Fruit fly (Drosophila melanogaster) whole organism, prepupa: ENCODE data around the gene Ilp1.

Source experiments
- CG11294 ChIP-seq: fragments of 200-800 bp; sonication (Bioruptor generic); IDR thresholded peaks from 2 replicates; pipeline ENCODE4 v1.3.6; 2022; ENCODE audit warnings: missing biosample characterization, missing genetic modification characterization
- CG11902 ChIP-seq: fragments of 200-800 bp; sonication (Bioruptor generic); optimal IDR thresholded peaks from 3 replicates; lab custom pipeline; 2016; ENCODE audit warnings: missing biosample characterization, missing genetic modification characterization
- CG15336 ChIP-seq: fragments of 200-800 bp; sonication (Bioruptor generic); IDR thresholded peaks from 2 replicates; pipeline ENCODE4 v1.3.6; 2022; ENCODE audit warnings: missing biosample characterization, missing genetic modification characterization
- CG3032 ChIP-seq: fragments of 200-800 bp; optimal IDR thresholded peaks from 2 replicates; lab custom pipeline; 2019; ENCODE audit warnings: missing biosample characterization, mild to moderate bottlenecking, missing genetic modification characterization, moderate library complexity
- CG31627 ChIP-seq: fragments of 200-800 bp; sonication (Bioruptor generic); optimal IDR thresholded peaks from 3 replicates; lab custom pipeline; 2016; ENCODE audit warnings: missing biosample characterization, missing genetic modification characterization
- CG32006 ChIP-seq: fragments of 200-800 bp; sonication (Bioruptor generic); optimal IDR thresholded peaks from 3 replicates; lab custom pipeline; 2017; ENCODE audit warnings: missing biosample characterization, mild to moderate bottlenecking, missing genetic modification characterization
- CG34406 ChIP-seq: fragments of 200-800 bp; sonication (Bioruptor generic); optimal IDR thresholded peaks from 3 replicates; lab custom pipeline; 2016; ENCODE audit warnings: missing biosample characterization, missing genetic modification characterization
- CG3919 ChIP-seq: fragments of 200-800 bp; sonication (Bioruptor generic); optimal IDR thresholded peaks from 3 replicates; lab custom pipeline; 2016; ENCODE audit warnings: missing biosample characterization, missing genetic modification characterization
- CG4318 ChIP-seq: fragments of 200-800 bp; sonication (Bioruptor generic); optimal IDR thresholded peaks from 3 replicates; lab custom pipeline; 2017; ENCODE audit warnings: missing biosample characterization, mild to moderate bottlenecking, missing genetic modification characterization
- CG6163 ChIP-seq: fragments of 200-800 bp; sonication (Bioruptor generic); IDR thresholded peaks from 3 replicates; pipeline ENCODE4 v1.3.6; 2022; ENCODE audit warnings: missing biosample characterization, missing genetic modification characterization
- CG6808 ChIP-seq: fragments of 200-800 bp; sonication (Bioruptor generic); optimal IDR thresholded peaks from 3 replicates; lab custom pipeline; 2017; ENCODE audit warnings: missing biosample characterization, missing genetic modification characterization, mild to moderate bottlenecking, moderate library complexity, missing genetic modification reagents
- CG7368 ChIP-seq: fragments of 200-800 bp; sonication (Bioruptor generic); optimal IDR thresholded peaks from 3 replicates; lab custom pipeline; 2016; ENCODE audit warnings: missing biosample characterization, missing genetic modification characterization
- CG8119 ChIP-seq: fragments of 200-800 bp; sonication (Bioruptor generic); IDR thresholded peaks from 3 replicates; pipeline ENCODE4 v1.3.6; 2022; ENCODE audit warnings: missing biosample characterization, missing genetic modification characterization
- CG8319 ChIP-seq: fragments of 200-800 bp; sonication (Bioruptor generic); optimal IDR thresholded peaks from 3 replicates; lab custom pipeline; 2016; ENCODE audit warnings: missing biosample characterization, missing genetic modification characterization
- CG8632 ChIP-seq: fragments of 200-800 bp; sonication (Bioruptor generic); optimal IDR thresholded peaks from 3 replicates; lab custom pipeline; 2016; ENCODE audit warnings: missing biosample characterization, missing genetic modification characterization
- Eip75B ChIP-seq: fragments of 200-800 bp; sonication (Bioruptor generic); optimal IDR thresholded peaks from 3 replicates; lab custom pipeline; 2016; ENCODE audit warnings: missing biosample characterization, missing genetic modification characterization
- Eip78C ChIP-seq: fragments of 200-800 bp; sonication (Bioruptor generic); peaks from one replicate; lab custom pipeline; 2016; ENCODE audit warnings: missing biosample characterization, missing genetic modification characterization
- Eip93F ChIP-seq: fragments of 200-800 bp; sonication (Bioruptor generic); optimal IDR thresholded peaks from 2 replicates; lab custom pipeline; 2016; ENCODE audit warnings: missing biosample characterization, mild to moderate bottlenecking, missing genetic modification characterization
- Gug ChIP-seq: fragments of 200-800 bp; sonication (Bioruptor generic); IDR thresholded peaks from 2 replicates; pipeline ENCODE4 v1.3.6; 2022; ENCODE audit warnings: missing biosample characterization, missing genetic modification characterization
- Hr38 ChIP-seq: sonication (Bioruptor generic); optimal IDR thresholded peaks from 2 replicates; lab custom pipeline; 2016; ENCODE audit warnings: missing biosample characterization, missing genetic modification characterization
- Hr39 ChIP-seq: fragments of 200-800 bp; sonication (Bioruptor generic); optimal IDR thresholded peaks from 2 replicates; lab custom pipeline; 2016; ENCODE audit warnings: missing biosample characterization, missing genetic modification characterization
- Lpt ChIP-seq: fragments of 200-800 bp; sonication (Bioruptor generic); optimal IDR thresholded peaks from 3 replicates; lab custom pipeline; 2016; ENCODE audit warnings: missing biosample characterization, missing genetic modification characterization
- Sox102F ChIP-seq: fragments of 200-800 bp; sonication (Bioruptor generic); optimal IDR thresholded peaks from 2 replicates; lab custom pipeline; 2016; ENCODE audit warnings: missing biosample characterization, mild to moderate bottlenecking, missing genetic modification characterization
- Sox14 ChIP-seq: fragments of 200-800 bp; sonication (Bioruptor generic); optimal IDR thresholded peaks from 3 replicates; lab custom pipeline; 2016; ENCODE audit warnings: missing biosample characterization, missing genetic modification characterization
- Sox15 ChIP-seq: fragments of 200-800 bp; sonication (Bioruptor generic); optimal IDR thresholded peaks from 3 replicates; lab custom pipeline; 2016; ENCODE audit warnings: missing biosample characterization, missing genetic modification characterization
- cyc ChIP-seq: fragments of 200-800 bp; sonication (Bioruptor generic); optimal IDR thresholded peaks from 3 replicates; lab custom pipeline; 2016; ENCODE audit warnings: missing biosample characterization, missing genetic modification characterization
- dsx ChIP-seq: fragments of 200-800 bp; optimal IDR thresholded peaks from 3 replicates; lab custom pipeline; 2019; ENCODE audit warnings: missing biosample characterization, mild to moderate bottlenecking, missing genetic modification characterization, moderate library complexity; ENCODE audit not compliant: poor library complexity, severe bottlenecking
- eg ChIP-seq: fragments of 200-800 bp; sonication (Bioruptor generic); IDR thresholded peaks from 3 replicates; pipeline ENCODE4 v1.3.6; 2022; ENCODE audit warnings: missing biosample characterization, missing genetic modification characterization
- esn ChIP-seq: fragments of 200-800 bp; sonication (Bioruptor generic); optimal IDR thresholded peaks from 2 replicates; lab custom pipeline; 2016; ENCODE audit warnings: missing biosample characterization, mild to moderate bottlenecking, missing genetic modification characterization, moderate library complexity
- fd59A ChIP-seq: fragments of 200-800 bp; sonication (Bioruptor generic); optimal IDR thresholded peaks from 2 replicates; lab custom pipeline; 2017; ENCODE audit warnings: missing biosample characterization, mild to moderate bottlenecking, missing genetic modification characterization, missing genetic modification reagents
- fd85E ChIP-seq: fragments of 200-800 bp; sonication (Bioruptor generic); optimal IDR thresholded peaks from 3 replicates; lab custom pipeline; 2016; ENCODE audit warnings: missing biosample characterization, missing genetic modification characterization
- fkh ChIP-seq: fragments of 200-800 bp; sonication (Bioruptor generic); optimal IDR thresholded peaks from 3 replicates; lab custom pipeline; 2017; ENCODE audit warnings: missing biosample characterization, mild to moderate bottlenecking, missing genetic modification characterization, moderate library complexity
- lz ChIP-seq: fragments of 200-800 bp; sonication (Bioruptor generic); optimal IDR thresholded peaks from 3 replicates; lab custom pipeline; 2016; ENCODE audit warnings: missing biosample characterization, missing genetic modification characterization
- net ChIP-seq: fragments of 200-800 bp; sonication (Bioruptor generic); optimal IDR thresholded peaks from 3 replicates; lab custom pipeline; 2016; ENCODE audit warnings: missing biosample characterization, missing genetic modification characterization
- salr ChIP-seq, 2 experiments: fragments of 200-800 bp; sonication (Bioruptor generic); optimal IDR thresholded peaks; 3 replicates each; lab custom pipeline; 2016 to 2018; ENCODE audit warnings: missing biosample characterization in 2 of 2, missing genetic modification characterization in 2 of 2, mild to moderate bottlenecking in 1 of 2
- ss ChIP-seq, 2 experiments: fragments of 200-800 bp; sonication (Bioruptor generic); optimal IDR thresholded peaks; 2 replicates in 1 of 2; 3 replicates in 1 of 2; lab custom pipeline; 2017 to 2018; ENCODE audit warnings: mild to moderate bottlenecking in 2 of 2, missing biosample characterization in 2 of 2, missing genetic modification characterization in 2 of 2, moderate library complexity in 1 of 2
- svp ChIP-seq: fragments of 200-800 bp; sonication (Bioruptor generic); peaks from one replicate; lab custom pipeline; 2016; ENCODE audit warnings: missing biosample characterization, missing genetic modification characterization

Ilp1 gene

DNA sequence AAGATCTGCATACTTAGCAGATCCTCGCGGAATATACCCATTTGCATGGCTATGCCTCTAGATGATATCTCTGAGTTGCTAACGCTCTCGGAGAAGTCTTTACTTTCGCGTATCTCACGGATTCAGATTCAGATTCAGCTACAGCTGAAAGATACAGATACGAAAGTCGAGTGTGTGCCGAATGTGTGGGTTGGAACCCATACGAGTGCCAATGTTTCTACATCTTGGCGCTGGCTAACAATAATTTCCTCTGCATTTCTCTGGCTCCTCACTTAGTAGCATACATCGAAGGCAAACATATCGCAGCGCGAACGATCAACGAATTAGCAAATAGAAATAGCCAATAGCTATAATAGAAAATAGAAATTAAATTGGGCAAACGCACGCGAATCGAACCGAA is 30.9 kb downstream of the Ilp1 start:
- no peak for TF ChIP-seq Gug
- no peak for TF ChIP-seq Lpt
- no peak for TF ChIP-seq svp (GFP tag; lab: Kevin White, UChicago)
- no peak for TF ChIP-seq CG3032 (tag; lab: Kevin White, UChicago)
- TF ChIP-seq, all 60 proteins: peak for 0

DNA sequence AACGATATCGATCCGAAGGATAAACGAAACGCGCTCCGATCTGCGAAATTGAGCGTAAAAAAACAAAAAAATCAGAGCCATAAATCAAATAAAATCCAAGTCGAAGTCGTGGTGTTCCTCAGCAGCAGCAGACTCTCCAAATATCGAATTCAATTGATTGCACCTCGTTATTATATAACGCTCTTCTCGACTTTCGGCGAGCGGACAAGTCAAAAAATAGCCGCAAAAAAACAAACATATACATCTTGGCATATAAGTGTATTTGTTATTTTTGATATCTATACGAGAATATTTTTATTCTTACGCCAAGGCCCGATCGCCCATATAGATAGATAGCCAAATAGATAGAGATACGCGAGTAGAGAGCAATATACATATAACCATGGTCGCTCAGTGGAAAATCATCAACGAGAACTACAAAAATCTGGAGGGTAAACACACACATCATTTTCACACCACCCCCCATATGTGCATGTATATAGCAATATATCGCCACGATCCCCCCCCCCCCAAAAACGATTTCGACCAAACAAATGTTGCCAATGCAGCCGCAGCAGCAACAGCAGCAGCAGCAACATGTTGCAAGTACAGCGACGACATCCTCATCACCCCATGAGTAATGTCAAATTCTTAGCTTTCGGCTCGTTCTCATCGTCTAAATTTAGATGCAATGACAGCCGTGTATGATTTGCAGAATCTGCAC is 31.6 kb downstream of the Ilp1 start:
- TF ChIP-seq ss (GFP tag; optimal IDR thresholded peaks at IDR 0.05; lab: Kevin White, UChicago) (no peak), dsx (GFP tag; lab: Kevin White, UChicago) (no peak), fkh (GFP tag; lab: Kevin White, UChicago) (no peak), CG31627 (GFP tag; lab: Kevin White, UChicago) (no peak), CG15336 (no peak), Hr39 (GFP tag; lab: Kevin White, UChicago) (no peak), CG8319 (no peak), net (GFP tag; lab: Kevin White, UChicago) (no peak), fd59A (GFP tag; lab: Kevin White, UChicago) (no peak), CG11902 (no peak), Hr38 (GFP tag; lab: Kevin White, UChicago) (no peak), fd85E (no peak), Eip93F (GFP tag; lab: Kevin White, UChicago) (no peak), salr (GFP tag; optimal IDR thresholded peaks at IDR 0.05; lab: Kevin White, UChicago) (no peak), eg (no peak), CG32006 (GFP tag; lab: Kevin White, UChicago) (no peak)

DNA sequence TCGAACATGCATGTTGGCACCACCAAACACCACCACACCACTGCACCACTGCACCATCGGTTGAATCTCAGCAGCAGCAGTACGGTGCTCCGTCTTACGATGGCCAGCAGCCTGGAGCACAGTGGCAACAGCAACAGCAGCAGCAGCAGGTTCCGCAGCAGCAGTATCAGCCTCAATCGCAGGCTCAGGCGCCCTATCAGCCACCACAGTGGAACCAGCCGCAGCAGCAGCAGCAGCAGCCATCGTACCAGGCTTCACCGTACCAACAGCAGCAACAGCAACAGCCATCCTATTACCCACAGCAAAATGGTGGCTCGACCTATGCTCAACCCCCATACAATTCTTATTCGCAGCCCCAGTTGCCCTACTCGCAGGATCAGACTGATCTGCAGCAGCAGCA is 33.9 kb downstream of the Ilp1 start:
- no peak for TF ChIP-seq CG8119

DNA sequence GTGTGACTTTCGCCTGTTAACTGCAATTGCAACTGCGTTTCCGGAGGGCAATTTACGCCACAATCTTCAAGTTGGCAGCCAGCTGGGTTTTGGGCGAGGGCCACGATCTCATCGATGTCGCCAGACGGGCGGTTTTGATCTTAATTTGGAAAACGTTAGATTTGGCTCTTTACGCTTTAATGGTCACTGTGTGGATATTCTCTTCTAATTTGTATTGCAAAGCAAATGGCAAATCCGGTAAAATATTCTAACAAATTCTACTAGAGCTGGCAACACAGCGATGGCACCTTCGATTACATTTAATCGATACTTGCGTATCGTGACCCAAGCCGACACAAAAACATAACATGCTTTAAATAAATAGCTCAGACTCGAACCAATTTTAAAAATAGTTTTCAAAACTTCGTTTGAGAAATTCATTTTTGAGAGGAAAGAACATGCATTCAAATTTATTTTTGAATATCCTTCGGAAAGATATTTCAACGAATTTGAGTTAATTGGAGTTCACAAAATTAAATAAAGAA is 38.4 kb downstream of the Ilp1 start, which contains the start of gene I-2:
TSS of gene I-2 (minus strand) at position 282 of the 524 bp plus-strand sequence.
- TF ChIP-seq CG31627 (GFP tag; lab: Kevin White, UChicago) (peak; percentile 2), CG3919 (GFP tag; lab: Kevin White, UChicago) (peak; percentile 16), CG15336 (0 out of 2 replicates have a peak, but pooled peaks have one; percentile 8), CG7368 (GFP tag; lab: Kevin White, UChicago) (no peak), CG8632 (GFP tag; lab: Kevin White, UChicago) (no peak), svp (GFP tag; lab: Kevin White, UChicago) (peak; percentile 48), Sox15 (no peak)
- TF ChIP-seq, all 60 proteins: peak for 4

DNA sequence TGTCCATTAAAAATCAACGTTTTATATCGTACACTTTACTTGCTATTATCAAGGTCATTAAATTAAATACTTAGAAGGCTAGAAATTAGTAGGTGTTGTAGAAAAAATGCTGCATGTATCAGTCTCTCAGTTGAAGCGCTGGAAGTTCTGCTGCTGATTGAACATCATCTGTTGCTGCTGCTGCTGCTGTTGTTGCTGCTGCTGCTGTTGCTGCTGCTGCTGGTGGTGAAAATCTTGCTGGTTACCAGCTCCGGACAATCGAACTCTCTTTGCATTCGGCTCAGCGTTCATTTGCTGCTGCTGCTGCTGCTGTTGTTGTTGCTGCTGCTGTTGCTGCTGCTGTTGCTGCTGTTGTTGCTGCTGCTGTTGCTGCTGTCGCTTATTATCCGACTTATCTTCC is 38.8 kb downstream of the Ilp1 start:
- TF ChIP-seq CG11294 (GFP tag; lab: Robert Waterston, UW) (no peak), CG3919 (GFP tag; lab: Kevin White, UChicago) (peak; percentile 16)

DNA sequence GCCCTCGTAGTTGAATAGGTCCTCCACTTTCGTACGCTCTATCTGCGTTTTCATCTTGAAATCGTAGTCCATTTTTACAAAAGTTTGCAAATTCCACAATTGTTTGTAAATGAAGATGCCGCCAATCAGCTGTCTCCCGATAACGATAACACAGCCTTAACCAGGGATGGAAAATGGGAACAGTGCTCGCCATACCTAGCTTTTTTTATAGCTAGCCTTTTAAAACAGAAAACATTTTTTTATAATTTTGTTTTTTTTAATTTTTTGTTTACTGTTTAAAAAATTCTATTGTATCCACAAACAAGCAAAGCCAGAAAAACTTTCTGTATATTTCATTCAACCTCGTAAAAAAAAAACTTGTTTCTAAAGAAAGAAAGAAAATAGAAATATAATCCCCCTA is 40.3 kb downstream of the Ilp1 start, which contains the start of gene Cdk8:
TSS of gene Cdk8 (minus strand) at position 137 of the 400 bp plus-strand sequence.
- TF ChIP-seq Hr39 (GFP tag; lab: Kevin White, UChicago) (no peak), CG4318 (GFP tag; lab: Kevin White, UChicago) (no peak), Eip75B (no peak), Gug (no peak), fd85E (no peak), Sox102F (GFP tag; lab: Kevin White, UChicago) (no peak), Eip78C (GFP tag; lab: Kevin White, UChicago) (peak; percentile 67), Sox14 (GFP tag; lab: Kevin White, UChicago) (peak; percentile 14), CG34406 (GFP tag; lab: Kevin White, UChicago) (no peak), esn (GFP tag; lab: Kevin White, UChicago) (peak; percentile 50), cyc (peak; percentile 11), svp (GFP tag; lab: Kevin White, UChicago) (peak; percentile 43), CG31627 (GFP tag; lab: Kevin White, UChicago) (peak; percentile 23), CG6808 (GFP tag; lab: Kevin White, UChicago) (no peak), CG8632 (GFP tag; lab: Kevin White, UChicago) (no peak), lz (GFP tag; lab: Kevin White, UChicago) (peak; percentile 15), CG6163 (GFP tag; lab: Robert Waterston, UW) (peak; percentile 21; the same call in 1 of the 3 replicates), CG3032 (tag; lab: Kevin White, UChicago) (peak; percentile 33)
